Worm (Caenorhabditis elegans): Measurements from ENCODE around the gene cra-1.

Gene cra-1

DNA sequence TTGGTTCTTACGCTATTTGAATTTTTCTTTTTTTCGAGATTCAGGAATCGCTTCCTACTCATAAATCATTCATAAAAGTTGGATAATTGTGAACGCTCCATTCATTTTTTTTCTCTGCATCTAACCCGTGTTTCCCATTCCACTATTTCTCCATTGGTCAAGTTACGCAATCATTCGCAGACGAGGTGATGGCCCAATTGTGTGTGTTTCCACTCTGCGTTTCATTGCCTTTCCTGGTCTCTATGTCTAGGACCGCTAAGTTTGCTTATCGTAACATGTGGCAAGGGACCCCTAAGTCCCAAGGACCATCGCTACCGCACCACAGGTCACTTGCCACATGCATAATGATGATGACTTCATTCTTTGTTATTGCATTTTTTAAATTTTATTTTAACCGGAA, 43.1 kb downstream of the cra-1 start:
- no peak for TF ChIP-seq unc-62 (GFP tag; optimal IDR thresholded peaks at IDR 0.05)

DNA sequence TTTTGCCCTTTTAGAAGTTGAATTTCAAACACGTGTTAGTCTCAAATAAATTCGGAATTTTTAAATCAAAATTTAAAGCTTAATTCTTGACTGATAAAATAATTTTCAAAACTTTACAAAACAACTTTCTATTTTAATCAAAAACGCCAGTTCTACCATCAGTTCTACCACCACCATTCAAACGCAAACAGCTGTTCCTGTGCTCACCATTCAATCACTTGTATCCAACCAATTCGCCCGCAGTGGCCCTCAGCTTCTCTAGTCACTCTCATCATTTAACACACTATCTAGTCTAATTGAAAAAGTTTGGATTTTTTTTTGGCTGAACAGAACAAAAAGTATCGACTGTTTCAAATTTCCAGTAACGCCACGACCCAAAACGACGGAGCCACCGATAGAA, 46.5 kb downstream of the cra-1 start:
- TF ChIP-seq unc-62 (GFP tag; optimal IDR thresholded peaks at IDR 0.05), result no peak

DNA sequence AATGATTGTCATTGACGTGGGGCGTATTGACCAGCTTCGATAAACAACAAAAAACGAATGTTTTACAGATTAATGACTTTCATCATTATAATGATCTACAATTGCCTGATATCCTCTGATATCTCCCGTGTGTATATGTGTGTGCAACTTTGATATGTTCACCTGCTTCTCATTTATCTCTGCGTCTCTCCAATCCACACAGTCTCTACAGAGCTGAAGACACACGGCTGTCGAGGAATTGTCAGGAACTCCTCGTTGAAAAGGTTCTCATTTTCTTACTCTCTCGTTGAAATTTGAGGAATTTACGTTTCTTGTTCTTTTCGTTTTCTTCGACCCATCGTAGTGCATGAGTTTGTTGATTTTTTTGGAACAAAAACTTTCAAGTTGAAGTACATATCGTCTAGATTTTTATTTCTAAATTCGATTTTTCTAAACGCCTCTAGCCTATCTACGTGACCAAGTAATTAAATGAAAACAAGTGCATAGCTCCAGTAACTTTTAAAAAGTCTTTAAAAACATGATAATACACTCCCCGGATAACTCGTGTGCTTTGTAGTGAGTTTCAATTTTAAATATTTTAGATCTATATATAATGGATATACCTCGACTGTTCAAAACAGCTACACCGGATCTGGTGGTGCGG, 48.8 kb downstream of the cra-1 start, which contains the start of gene ten-1:
Gene ten-1, plus strand, starts transcription at position 593 of the 643 bp plus-strand sequence.
- no peak for TF ChIP-seq unc-62 (GFP tag; optimal IDR thresholded peaks at IDR 0.05)

DNA sequence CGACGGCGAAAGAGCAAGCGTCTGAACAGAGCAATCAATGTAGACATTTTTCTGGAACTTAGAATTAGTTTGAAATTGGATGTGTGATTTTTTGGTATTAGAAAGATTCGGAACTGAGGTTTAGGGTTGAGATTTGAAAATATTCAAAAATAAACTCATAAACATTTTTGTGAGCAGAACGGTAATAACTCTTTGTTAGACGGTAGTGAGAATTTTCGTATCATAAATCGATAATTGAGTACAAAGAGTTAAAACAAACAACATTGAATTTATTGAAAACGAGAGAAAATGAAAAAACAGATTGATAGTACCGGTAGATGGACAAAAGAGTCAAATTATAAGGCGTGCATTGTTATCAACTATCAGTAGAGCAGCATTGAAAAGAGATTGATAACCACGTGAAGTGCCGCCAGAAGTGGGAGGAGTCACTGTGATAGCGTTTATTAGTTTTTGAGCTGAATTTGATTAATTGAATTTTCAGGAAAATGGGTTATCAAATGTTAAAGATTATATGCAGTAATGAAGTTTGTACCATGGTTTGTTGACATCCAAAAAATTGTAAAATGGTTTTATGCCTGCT, 49.8 kb downstream of the cra-1 start, which contains the start of gene F28F5.6:
Gene F28F5.6, minus strand, starts transcription at position 51 of the 580 bp plus-strand sequence.
- no peak for TF ChIP-seq unc-62 (GFP tag; optimal IDR thresholded peaks at IDR 0.05)

DNA sequence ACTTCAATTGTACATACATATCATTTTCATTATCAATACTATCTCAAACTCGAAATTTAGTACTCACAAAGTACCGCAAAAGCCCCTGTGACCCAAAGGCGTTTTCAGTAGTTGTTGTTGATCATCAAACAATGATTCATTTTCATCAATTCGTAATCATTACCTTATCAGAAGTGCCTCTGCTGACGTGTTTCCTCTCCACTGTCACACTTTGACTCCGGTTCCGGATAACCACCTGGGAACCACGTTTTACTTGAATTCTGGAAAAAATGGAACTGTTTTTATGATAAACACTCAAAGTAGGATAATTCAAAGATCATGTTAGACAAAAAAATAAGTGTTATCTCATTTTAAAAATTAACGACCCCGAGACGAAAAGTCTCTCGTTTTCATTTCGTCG, 51.2 kb downstream of the cra-1 start:
- no peak for TF ChIP-seq unc-62 (GFP tag; optimal IDR thresholded peaks at IDR 0.05)

DNA sequence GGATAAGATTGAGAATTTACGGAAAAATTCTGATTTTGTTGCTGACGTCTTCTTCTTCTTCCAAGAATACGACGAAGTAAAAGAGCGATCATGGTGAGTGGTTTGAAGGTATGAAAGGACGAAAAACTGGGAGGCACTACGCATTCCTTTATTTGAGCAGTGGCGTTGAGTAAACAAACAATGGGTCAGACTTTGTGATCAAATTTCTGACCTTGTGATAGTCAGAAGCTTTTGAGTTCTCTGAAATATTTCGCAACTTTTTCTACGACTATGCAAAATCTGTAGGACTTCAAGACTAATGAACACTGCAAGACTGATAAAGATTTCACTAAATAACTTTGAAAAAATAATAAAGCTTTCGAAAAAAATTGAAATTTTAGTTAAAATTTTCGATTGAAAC, 52.3 kb downstream of the cra-1 start, which contains the start of gene F28F5.4:
Gene F28F5.4, minus strand, starts transcription at position 104 of the 400 bp plus-strand sequence.
- no peak for TF ChIP-seq unc-62 (GFP tag; optimal IDR thresholded peaks at IDR 0.05)

All from whole organism, dauer.